Fruit fly (Drosophila melanogaster): ENCODE measurements around the gene CG5645.

CG5645 gene

dm6 chr3L:12111081-12111958 lies 25.2 kb downstream of the CG5645 start (continued):
- TF ChIP-seq grau (tag; optimal IDR thresholded peaks at IDR 0.05) (peak; percentile 92), CG17829 (tag; optimal IDR thresholded peaks at IDR 0.05) (peak; percentile 96), repo (GFP tag; optimal IDR thresholded peaks at IDR 0.05) (no peak), CG1233 (GFP tag; optimal IDR thresholded peaks at IDR 0.05) (peak; percentile 86), Dek (tag; optimal IDR thresholded peaks at IDR 0.05) (peak; percentile 66), Aef1 (GFP tag; IDR thresholded peaks at IDR 0.05) (peak; percentile 55), CG10274 (GFP tag; optimal IDR thresholded peaks at IDR 0.05) (no peak), TFAM (GFP tag; optimal IDR thresholded peaks at IDR 0.05) (no peak), trem (tag; optimal IDR thresholded peaks at IDR 0.05) (peak; percentile 91), Side (GFP tag; optimal IDR thresholded peaks at IDR 0.05) (no peak), CG9215 (GFP tag; IDR thresholded peaks at IDR 0.05) (no peak), Hand (GFP tag; optimal IDR thresholded peaks at IDR 0.05) (no peak), CG10462 (GFP tag; optimal IDR thresholded peaks at IDR 0.05) (peak; percentile 29), gsb (GFP tag; IDR thresholded peaks at IDR 0.05) (no peak), Dp (GFP tag; optimal IDR thresholded peaks at IDR 0.05) (no peak), CG10209 (GFP tag; optimal IDR thresholded peaks at IDR 0.05) (peak; percentile 83), Ravus (GFP tag; IDR thresholded peaks at IDR 0.05) (no peak; the same call in 1 of the 2 replicates), CG9876 (GFP tag; optimal IDR thresholded peaks at IDR 0.05) (no peak), CG7786 (GFP tag; optimal IDR thresholded peaks at IDR 0.05) (no peak), slou (GFP tag; optimal IDR thresholded peaks at IDR 0.05) (no peak), CG2129 (GFP tag; IDR thresholded peaks at IDR 0.05; ENCODE audit: partially characterized antibody) (no peak), pan (optimal IDR thresholded peaks at IDR 0.05) (no peak), pan (GFP tag; optimal IDR thresholded peaks at IDR 0.05 in 1 of 2, IDR thresholded peaks at IDR 0.05 in 1 of 2) (peak in 1 of 2 experiments; percentile 76), Fer2 (tag; optimal IDR thresholded peaks at IDR 0.05) (peak; percentile 39), odd (GFP tag; optimal IDR thresholded peaks at IDR 0.05) (peak; percentile 81), CG42726 (GFP tag; IDR thresholded peaks at IDR 0.05; ENCODE audit: partially characterized antibody) (no peak), GATAe (GFP tag; conservative IDR thresholded peaks at IDR 0.05) (no peak), salm (tag; optimal IDR thresholded peaks at IDR 0.05) (peak; percentile 53), Nf-YA (GFP tag; IDR thresholded peaks at IDR 0.05) (no peak), nau (GFP tag; optimal IDR thresholded peaks at IDR 0.05) (no peak), Opbp (GFP tag; IDR thresholded peaks at IDR 0.05; ENCODE audit: partially characterized antibody) (no peak), pros (GFP tag; optimal IDR thresholded peaks at IDR 0.05) (no peak), ci (GFP tag; IDR thresholded peaks at IDR 0.05) (no peak), HmgZ (tag; optimal IDR thresholded peaks at IDR 0.05) (peak; percentile 21), CG11560 (tag; IDR thresholded peaks at IDR 0.05) (no peak; the same call in 2 of the 3 replicates), Rfx (GFP tag; IDR thresholded peaks at IDR 0.05) (peak; percentile 68; the same call in 1 of the 2 replicates), CG12769 (tag; optimal IDR thresholded peaks at IDR 0.05) (no peak), prd (optimal IDR thresholded peaks at IDR 0.05) (no peak), prd (GFP tag; IDR thresholded peaks at IDR 0.05) (peak; percentile 71), wek (GFP tag; optimal IDR thresholded peaks at IDR 0.05) (no peak), chn (GFP tag; optimal IDR thresholded peaks at IDR 0.05) (no peak), Hr39 (optimal IDR thresholded peaks at IDR 0.05) (no peak), sima (GFP tag; optimal IDR thresholded peaks at IDR 0.05) (no peak), schlank (tag; optimal IDR thresholded peaks at IDR 0.05) (no peak), Spps (tag; optimal IDR thresholded peaks at IDR 0.05) (peak; percentile 95), zf30C (GFP tag; optimal IDR thresholded peaks at IDR 0.05) (peak; percentile 71), NFAT (GFP tag; IDR thresholded peaks at IDR 0.05) (no peak), CG4617 (GFP tag; optimal IDR thresholded peaks at IDR 0.05; ENCODE audit: borderline replicate concordance) (no peak), Dll (GFP tag; IDR thresholded peaks at IDR 0.05; ENCODE audit: partially characterized antibody) (no peak), trh (GFP tag; optimal IDR thresholded peaks at IDR 0.05) (peak; percentile 50)
